Fruit fly (Drosophila melanogaster) whole organism, embryonic: ENCODE results near the gene dpr14.

Experiments used
- BEAF-32 ChIP-seq: fragments of 200-800 bp; sonication (Bioruptor generic); optimal IDR thresholded peaks from 3 replicates; lab custom pipeline; 2017; ENCODE audit warnings: missing biosample characterization, missing genetic modification characterization, mild to moderate bottlenecking, moderate library complexity, missing genetic modification reagents
- Bteb2 ChIP-seq: fragments of 200-800 bp; sonication (Bioruptor generic); optimal IDR thresholded peaks from 2 replicates; lab custom pipeline; 2016; ENCODE audit warnings: missing biosample characterization, missing genetic modification characterization
- CG13296 ChIP-seq: fragments of 200-800 bp; sonication (Bioruptor generic); optimal IDR thresholded peaks from 3 replicates; lab custom pipeline; 2018; ENCODE audit warnings: missing biosample characterization, mild to moderate bottlenecking, missing genetic modification characterization
- CG14667 ChIP-seq: fragments of 200-800 bp; sonication (Bioruptor generic); IDR thresholded peaks from 2 replicates; pipeline ENCODE4 v1.3.6; 2022; ENCODE audit warnings: missing biosample characterization, missing genetic modification characterization
- CG14710 ChIP-seq: fragments of 200-800 bp; sonication (Bioruptor generic); optimal IDR thresholded peaks from 3 replicates; lab custom pipeline; 2019; ENCODE audit warnings: missing biosample characterization, mild to moderate bottlenecking, missing genetic modification characterization, moderate library complexity
- CG14860 ChIP-seq: fragments of 200-800 bp; sonication (Bioruptor generic); IDR thresholded peaks from 3 replicates; pipeline ENCODE4 v1.3.6; 2022; ENCODE audit warnings: missing biosample characterization, missing genetic modification characterization; ENCODE audit not compliant: partially characterized antibody
- CG15073 ChIP-seq: fragments of 200-800 bp; sonication (Bioruptor generic); optimal IDR thresholded peaks from 2 replicates; lab custom pipeline; 2016; ENCODE audit warnings: missing biosample characterization, missing genetic modification characterization
- CG17361 ChIP-seq: fragments of 200-800 bp; sonication (Bioruptor generic); IDR thresholded peaks from 3 replicates; pipeline ENCODE4 v1.3.6; 2022; ENCODE audit warnings: missing biosample characterization, missing genetic modification characterization
- CG2116 ChIP-seq: fragments of 200-800 bp; sonication (Bioruptor generic); optimal IDR thresholded peaks from 3 replicates; lab custom pipeline; 2018; ENCODE audit warnings: missing biosample characterization, mild to moderate bottlenecking, missing genetic modification characterization
- CG34224 ChIP-seq: fragments of 200-800 bp; sonication (Bioruptor generic); IDR thresholded peaks from 3 replicates; pipeline ENCODE4 v1.3.6; 2022; ENCODE audit warnings: missing biosample characterization, missing genetic modification characterization; ENCODE audit not compliant: partially characterized antibody
- CG42726 ChIP-seq: fragments of 200-800 bp; sonication (Bioruptor generic); IDR thresholded peaks from 2 replicates; pipeline ENCODE4 v1.3.6; 2022; ENCODE audit warnings: missing biosample characterization, missing genetic modification characterization; ENCODE audit not compliant: partially characterized antibody
- CG6791 ChIP-seq: fragments of 200-800 bp; sonication (Bioruptor generic); IDR thresholded peaks from 3 replicates; pipeline ENCODE4 v1.3.6; 2022; ENCODE audit warnings: missing biosample characterization, missing genetic modification characterization; ENCODE audit not compliant: partially characterized antibody
- CG6854 ChIP-seq: fragments of 200-800 bp; sonication (Bioruptor generic); optimal IDR thresholded peaks from 3 replicates; lab custom pipeline; 2017; ENCODE audit warnings: missing biosample characterization, mild to moderate bottlenecking, missing genetic modification characterization
- CG7745 ChIP-seq: fragments of 200-800 bp; sonication (Bioruptor generic); optimal IDR thresholded peaks from 2 replicates; lab custom pipeline; 2018; ENCODE audit warnings: missing biosample characterization, mild to moderate bottlenecking, missing genetic modification characterization, moderate library complexity
- CG7963 ChIP-seq: fragments of 200-800 bp; sonication (Bioruptor generic); IDR thresholded peaks from 3 replicates; pipeline ENCODE4 v1.3.6; 2022; ENCODE audit warnings: missing biosample characterization, missing genetic modification characterization; ENCODE audit not compliant: partially characterized antibody
- Dref ChIP-seq: fragments of 200-800 bp; sonication (Bioruptor generic); IDR thresholded peaks from 2 replicates; pipeline ENCODE4 v1.3.6; 2022; ENCODE audit warnings: missing biosample characterization, missing genetic modification characterization
- E2f2 ChIP-seq: fragments of 200-800 bp; sonication (Bioruptor generic); IDR thresholded peaks from 2 replicates; pipeline ENCODE4 v1.3.6; 2022; ENCODE audit warnings: missing biosample characterization, missing genetic modification characterization
- HLH4C ChIP-seq: fragments of 200-800 bp; sonication (Bioruptor generic); IDR thresholded peaks from 3 replicates; pipeline ENCODE4 v1.3.6; 2022; ENCODE audit warnings: missing biosample characterization, missing genetic modification characterization; ENCODE audit not compliant: partially characterized antibody
- Hr78 ChIP-seq, 2 experiments: fragments of 200-800 bp in 1 of 2; fragments of >200 bp in 1 of 2; sonication (Bioruptor generic) in 1 of 2; optimal IDR thresholded peaks; 2 replicates each; lab custom pipeline; 2017 to 2019; ENCODE audit warnings: missing biosample characterization in 2 of 2, missing genetic modification characterization in 2 of 2, mild to moderate bottlenecking in 1 of 2, moderate library complexity in 1 of 2
- Lim3 ChIP-seq: fragments of 200-800 bp; sonication (Bioruptor generic); IDR thresholded peaks from 2 replicates; pipeline ENCODE4 v1.3.6; 2022; ENCODE audit warnings: missing biosample characterization, missing genetic modification characterization
- MESR4 ChIP-seq: fragments of 200-800 bp; sonication (Bioruptor generic); optimal IDR thresholded peaks from 2 replicates; lab custom pipeline; 2018; ENCODE audit warnings: missing biosample characterization, mild to moderate bottlenecking, missing genetic modification characterization, moderate library complexity
- Opbp ChIP-seq: fragments of 200-800 bp; sonication (Bioruptor generic); IDR thresholded peaks from 3 replicates; pipeline ENCODE4 v1.3.6; 2022; ENCODE audit warnings: missing biosample characterization, missing genetic modification characterization; ENCODE audit not compliant: partially characterized antibody
- Scr ChIP-seq: fragments of 200-800 bp; sonication (Bioruptor generic); IDR thresholded peaks from 2 replicates; pipeline ENCODE4 v1.3.6; 2022; ENCODE audit warnings: missing biosample characterization, missing genetic modification characterization; ENCODE audit not compliant: partially characterized antibody
- Sry-δ ChIP-seq: fragments of 200-800 bp; sonication (Bioruptor generic); optimal IDR thresholded peaks from 2 replicates; lab custom pipeline; 2016; ENCODE audit warnings: missing biosample characterization, missing genetic modification characterization
- ato ChIP-seq: fragments of 200-800 bp; sonication (Bioruptor generic); IDR thresholded peaks from 2 replicates; pipeline ENCODE4 v1.3.6; 2022; ENCODE audit warnings: missing biosample characterization, missing genetic modification characterization; ENCODE audit not compliant: partially characterized antibody
- bbx ChIP-seq: fragments of 200-800 bp; sonication (Bioruptor generic); IDR thresholded peaks from 2 replicates; pipeline ENCODE4 v1.3.6; 2022; ENCODE audit warnings: missing biosample characterization, missing genetic modification characterization; ENCODE audit not compliant: partially characterized antibody
- gfzf ChIP-seq: fragments of 200-800 bp; sonication (Bioruptor generic); optimal IDR thresholded peaks from 2 replicates; lab custom pipeline; 2016; ENCODE audit warnings: missing biosample characterization, mild to moderate bottlenecking, missing genetic modification characterization, moderate library complexity
- hbn ChIP-seq: fragments of 200-800 bp; sonication (Bioruptor generic); IDR thresholded peaks from 2 replicates; pipeline ENCODE4 v1.3.6; 2022; ENCODE audit warnings: missing biosample characterization, missing genetic modification characterization; ENCODE audit not compliant: partially characterized antibody
- inv ChIP-seq: fragments of 200-800 bp; sonication (Bioruptor generic); IDR thresholded peaks from 2 replicates; pipeline ENCODE4 v1.3.6; 2022; ENCODE audit warnings: missing biosample characterization, missing genetic modification characterization; ENCODE audit not compliant: partially characterized antibody
- klu ChIP-seq: fragments of 200-800 bp; sonication (Bioruptor generic); IDR thresholded peaks from 2 replicates; pipeline ENCODE4 v1.3.6; 2022; ENCODE audit warnings: missing biosample characterization, missing genetic modification characterization
- kni ChIP-seq: fragments of 200-800 bp; sonication (Bioruptor generic); optimal IDR thresholded peaks from 3 replicates; lab custom pipeline; 2017; ENCODE audit warnings: mild to moderate bottlenecking, missing biosample characterization, missing genetic modification reagents, missing genetic modification characterization
- knrl ChIP-seq: fragments of 200-800 bp; sonication (Bioruptor generic); IDR thresholded peaks from 3 replicates; pipeline ENCODE4 v1.3.6; 2022; ENCODE audit warnings: missing biosample characterization, missing genetic modification characterization; ENCODE audit not compliant: partially characterized antibody
- mld ChIP-seq: fragments of 200-800 bp; sonication (Bioruptor generic); IDR thresholded peaks from 3 replicates; pipeline ENCODE4 v1.3.6; 2022; ENCODE audit warnings: missing biosample characterization, missing genetic modification characterization; ENCODE audit not compliant: partially characterized antibody
- nerfin-2 ChIP-seq: fragments of 200-800 bp; sonication (Bioruptor generic); IDR thresholded peaks from 2 replicates; pipeline ENCODE4 v1.3.6; 2022; ENCODE audit warnings: missing biosample characterization, missing genetic modification characterization; ENCODE audit not compliant: partially characterized antibody
- pfk ChIP-seq: fragments of 200-800 bp; sonication (Bioruptor generic); optimal IDR thresholded peaks from 2 replicates; lab custom pipeline; 2018; ENCODE audit warnings: missing biosample characterization, mild to moderate bottlenecking, missing genetic modification characterization, moderate library complexity
- pros ChIP-seq: fragments of 200-800 bp; sonication (Bioruptor generic); optimal IDR thresholded peaks from 3 replicates; lab custom pipeline; 2019; ENCODE audit warnings: missing biosample characterization, mild to moderate bottlenecking, missing genetic modification characterization, moderate library complexity
- pum ChIP-seq: fragments of 200-800 bp; sonication (Bioruptor generic); optimal IDR thresholded peaks from 2 replicates; lab custom pipeline; 2016; ENCODE audit warnings: missing biosample characterization, missing genetic modification characterization
- row ChIP-seq: fragments of 200-800 bp; sonication (Bioruptor generic); IDR thresholded peaks from 3 replicates; pipeline ENCODE4 v1.3.6; 2022; ENCODE audit warnings: missing biosample characterization, missing genetic modification characterization
- schlank ChIP-seq: fragments of 200-800 bp; sonication (Bioruptor generic); optimal IDR thresholded peaks from 2 replicates; lab custom pipeline; 2018; ENCODE audit warnings: missing biosample characterization, mild to moderate bottlenecking, missing genetic modification characterization
- scrt ChIP-seq: fragments of 200-800 bp; sonication (Bioruptor generic); optimal IDR thresholded peaks from 2 replicates; lab custom pipeline; 2018; ENCODE audit warnings: missing biosample characterization, mild to moderate bottlenecking, missing genetic modification characterization, moderate library complexity
- seq ChIP-seq: fragments of 200-800 bp; sonication (Bioruptor generic); IDR thresholded peaks from 2 replicates; pipeline ENCODE4 v1.3.6; 2022; ENCODE audit warnings: missing biosample characterization, missing genetic modification characterization
- sna ChIP-seq: fragments of 200-800 bp; sonication (Bioruptor generic); IDR thresholded peaks from 2 replicates; pipeline ENCODE4 v1.3.6; 2022; ENCODE audit warnings: missing biosample characterization, missing genetic modification characterization; ENCODE audit not compliant: partially characterized antibody
- tna ChIP-seq: fragments of 200-800 bp; sonication (Bioruptor generic); IDR thresholded peaks from 2 replicates; pipeline ENCODE4 v1.3.6; 2022; ENCODE audit warnings: missing biosample characterization, missing genetic modification characterization; ENCODE audit not compliant: partially characterized antibody
- vvl ChIP-seq: fragments of 200-800 bp; sonication (Bioruptor generic); IDR thresholded peaks from 2 replicates; pipeline ENCODE4 v1.3.6; 2022; ENCODE audit warnings: missing biosample characterization, missing genetic modification characterization
- yki ChIP-seq: fragments of >200 bp; optimal IDR thresholded peaks from 3 replicates; lab custom pipeline; 2018

Gene dpr14

DNA sequence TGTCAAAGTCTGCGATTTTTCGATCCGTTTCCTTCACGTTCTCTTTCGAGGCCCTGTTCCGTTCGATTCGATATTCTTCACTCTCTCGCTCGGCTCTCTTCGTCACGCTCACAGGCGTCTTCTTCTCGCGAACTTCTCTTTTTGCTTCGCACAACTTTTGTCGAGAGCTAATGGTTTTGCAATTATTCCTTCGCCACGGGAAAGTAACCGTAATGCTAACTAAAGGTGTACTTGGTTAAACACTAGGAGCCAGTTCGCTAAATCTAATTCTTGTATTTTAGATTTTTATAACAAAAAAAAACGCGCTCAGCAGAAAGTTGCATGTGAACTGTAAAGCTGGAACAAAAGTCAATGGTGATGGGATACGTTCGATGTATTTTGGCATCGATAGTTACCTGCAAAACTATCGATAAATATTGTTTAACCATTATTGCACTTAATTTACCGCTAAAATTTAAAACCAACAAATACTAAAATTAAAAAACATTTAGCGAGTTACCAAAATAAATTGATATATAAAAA is 23.0 kb upstream of the dpr14 start, which contains the start of gene mahe (continued):
- TF ChIP-seq Scr (GFP tag; lab: Robert Waterston, UW) = peak; percentile 87
- peak; percentile 18; the same call in 1 of the 3 replicates for TF ChIP-seq mld
- TF ChIP-seq CG13296 (GFP tag; lab: Kevin White, UChicago) = peak; percentile 42
- TF ChIP-seq CG7963 = peak; percentile 74
- peak; percentile 74 for TF ChIP-seq inv (GFP tag; lab: Robert Waterston, UW)
- peak; percentile 37 for TF ChIP-seq CG14710 (tag; lab: Kevin White, UChicago)
- peak; percentile 65 for TF ChIP-seq ato (GFP tag; lab: Robert Waterston, UW)
- TF ChIP-seq vvl (GFP tag; lab: Robert Waterston, UW) = peak; percentile 6; the same call in 1 of the 2 replicates
- peak; percentile 85 for TF ChIP-seq Dref (GFP tag; lab: Robert Waterston, UW)
- peak; percentile 75 for TF ChIP-seq hbn (GFP tag; lab: Robert Waterston, UW)
- peak; percentile 89 for TF ChIP-seq Sry-δ (GFP tag; lab: Kevin White, UChicago)
- TF ChIP-seq CG14860 (GFP tag; lab: Robert Waterston, UW) = peak; percentile 72
- no peak for TF ChIP-seq Lim3 (GFP tag; lab: Robert Waterston, UW)
- TF ChIP-seq pros (GFP tag; lab: Kevin White, UChicago) = peak; percentile 46
- TF ChIP-seq bbx (GFP tag; lab: Robert Waterston, UW) = peak; percentile 94
- peak; percentile 88; the same call in 2 of the 3 replicates for TF ChIP-seq Opbp (GFP tag; lab: Robert Waterston, UW)
- no peak for TF ChIP-seq CG6854 (GFP tag; lab: Kevin White, UChicago)
- TF ChIP-seq CG17361 (GFP tag; lab: Robert Waterston, UW) = no peak
- peak; percentile 86 for TF ChIP-seq E2f2
- TF ChIP-seq row (GFP tag; lab: Robert Waterston, UW) = peak; percentile 32; the same call in 1 of the 3 replicates
- peak; percentile 21 for TF ChIP-seq gfzf (GFP tag; lab: Kevin White, UChicago)
- peak; percentile 76 for TF ChIP-seq HLH4C (GFP tag; lab: Robert Waterston, UW)
- TF ChIP-seq CG14667 = no peak
- TF ChIP-seq schlank (tag; lab: Kevin White, UChicago) = no peak
- peak; percentile 78 for TF ChIP-seq MESR4 (GFP tag; lab: Kevin White, UChicago)
- peak; percentile 91 for TF ChIP-seq CG2116 (GFP tag; lab: Kevin White, UChicago)
- peak; percentile 84 for TF ChIP-seq BEAF-32 (GFP tag; lab: Kevin White, UChicago)
- TF ChIP-seq tna (GFP tag; lab: Robert Waterston, UW) = peak; percentile 63
- peak; percentile 80 for TF ChIP-seq knrl (GFP tag; lab: Robert Waterston, UW)
- TF ChIP-seq pum (GFP tag; lab: Kevin White, UChicago) = no peak
- TF ChIP-seq CG42726 (GFP tag; lab: Robert Waterston, UW) = peak; percentile 75; the same call in 1 of the 2 replicates
- no peak for TF ChIP-seq kni (GFP tag; lab: Kevin White, UChicago)
- peak; percentile 69 for TF ChIP-seq sna (GFP tag; lab: Robert Waterston, UW)
- no peak for TF ChIP-seq Hr78 (GFP tag; optimal IDR thresholded peaks at IDR 0.05; lab: Kevin White, UChicago)
- peak; percentile 43 for TF ChIP-seq yki (lab: Kevin White, UChicago)
- TF ChIP-seq scrt (GFP tag; lab: Kevin White, UChicago) = peak; percentile 38
- no peak for TF ChIP-seq CG15073 (GFP tag; lab: Kevin White, UChicago)
- no peak for TF ChIP-seq klu (GFP tag; lab: Robert Waterston, UW)
- TF ChIP-seq seq (GFP tag; lab: Robert Waterston, UW) = no peak
- TF ChIP-seq pfk (GFP tag; lab: Kevin White, UChicago) = peak; percentile 13
- TF ChIP-seq CG7745 (tag; lab: Kevin White, UChicago) = no peak
- TF ChIP-seq CG6791 (GFP tag; lab: Robert Waterston, UW) = peak; percentile 91
- no peak for TF ChIP-seq Bteb2 (GFP tag; lab: Kevin White, UChicago)
- TF ChIP-seq nerfin-2 = peak; percentile 59; the same call in 1 of the 2 replicates
- peak; percentile 85 for TF ChIP-seq CG34224 (GFP tag; lab: Robert Waterston, UW)
